Fruit fly (Drosophila melanogaster) Kc167 (cell line): ENCODE measurements around the gene sau.

Experiments
- Myc ChIP-seq: fragments of >200 bp; optimal IDR thresholded peaks from 2 replicates; lab custom pipeline; 2017; ENCODE audit warnings: missing external identifiers
- insv ChIP-seq: fragments of >200 bp; optimal IDR thresholded peaks from 3 replicates; lab custom pipeline; 2018; ENCODE audit warnings: missing external identifiers
- psq ChIP-seq: fragments of >200 bp; optimal IDR thresholded peaks from 2 replicates; lab custom pipeline; 2017; ENCODE audit warnings: missing external identifiers
- ttk ChIP-seq: sonication (Bioruptor generic); optimal IDR thresholded peaks from 2 replicates; lab custom pipeline; 2017; ENCODE audit warnings: missing external identifiers

dm6 chr2L:2202853-2203717 is 23.1 kb upstream of the sau start:
- no peak for TF ChIP-seq insv (lab: Kevin White, UChicago)
- TF ChIP-seq psq (lab: Kevin White, UChicago): no peak
- no peak for TF ChIP-seq Myc (lab: Kevin White, UChicago)
- no peak for TF ChIP-seq ttk (lab: Kevin White, UChicago)
